Worm (Caenorhabditis elegans) whole organism, early embryonic: Measurements from ENCODE around the gene C09H10.9.
"Not testable (repeated sequence)": the region's sequence is repeated elsewhere in the genome, so short reads cannot be mapped to it uniquely, and the experiment has no call there.

ENCODE experiments used
- B0310.2 ChIP-seq: sonication (generic microtip); optimal IDR thresholded peaks from 2 replicates; lab custom pipeline; 2016; ENCODE audit warnings: mild to moderate bottlenecking, missing genetic modification characterization, missing compliant biosample characterization
- F13C5.2 ChIP-seq: sonication (generic microtip); optimal IDR thresholded peaks from 2 replicates; lab custom pipeline; 2017; ENCODE audit warnings: mild to moderate bottlenecking, missing genetic modification characterization, inconsistent platforms, missing compliant biosample characterization
- aly-1 ChIP-seq: sonication (generic microtip); optimal IDR thresholded peaks from 2 replicates; lab custom pipeline; 2016; ENCODE audit warnings: missing genetic modification characterization, missing compliant biosample characterization
- ama-1 ChIP-seq: fragments of 150-350 bp; optimal IDR thresholded peaks from 2 replicates; lab custom pipeline; 2014
- ceh-13 ChIP-seq: fragments of 200-800 bp; sonication (Bioruptor generic); optimal IDR thresholded peaks from 2 replicates; lab custom pipeline; 2018; ENCODE audit warnings: mild to moderate bottlenecking, missing genetic modification characterization, missing compliant biosample characterization
- ceh-36 ChIP-seq: sonication (generic microtip); optimal IDR thresholded peaks from 2 replicates; lab custom pipeline; 2016; ENCODE audit warnings: missing genetic modification characterization, inconsistent platforms, missing compliant biosample characterization
- ets-7 ChIP-seq: sonication (generic microtip); optimal IDR thresholded peaks from 2 replicates; lab custom pipeline; 2016; ENCODE audit warnings: missing genotype, missing genetic modification characterization, missing compliant biosample characterization
- flt-1 ChIP-seq: fragments of 200-800 bp; sonication (Bioruptor generic); IDR thresholded peaks from 2 replicates; pipeline ENCODE4 v1.3.6; 2022; ENCODE audit warnings: missing genetic modification characterization, missing compliant biosample characterization
- hmbx-1 ChIP-seq: sonication (generic microtip); optimal IDR thresholded peaks from 2 replicates; lab custom pipeline; 2016; ENCODE audit warnings: mild to moderate bottlenecking, missing genetic modification characterization, missing compliant biosample characterization
- hmg-4 ChIP-seq: fragments of 200-800 bp; sonication (Bioruptor generic); optimal IDR thresholded peaks from 2 replicates; lab custom pipeline; 2018; ENCODE audit warnings: mild to moderate bottlenecking, missing genetic modification characterization, missing compliant biosample characterization
- hnd-1 ChIP-seq: sonication (generic microtip); optimal IDR thresholded peaks from 2 replicates; lab custom pipeline; 2016; ENCODE audit warnings: missing genetic modification characterization, missing compliant biosample characterization
- pes-1 ChIP-seq: fragments of 200-800 bp; sonication (Bioruptor generic); IDR thresholded peaks from 2 replicates; pipeline ENCODE4 v1.3.6; 2022; ENCODE audit warnings: missing genetic modification reagents, missing genetic modification characterization, missing compliant biosample characterization
- scrt-1 ChIP-seq: fragments of 200-800 bp; sonication (Bioruptor generic); IDR thresholded peaks from 2 replicates; pipeline ENCODE4 v1.3.6; 2022; ENCODE audit warnings: missing genetic modification characterization, missing compliant biosample characterization
- sea-1 ChIP-seq: fragments of 200-800 bp; sonication (Bioruptor generic); conservative IDR thresholded peaks from 2 replicates; pipeline ENCODE4 v1.3.6; 2022; ENCODE audit warnings: missing genetic modification characterization, missing compliant biosample characterization
- tbx-11 ChIP-seq: fragments of 200-800 bp; sonication (Bioruptor generic); IDR thresholded peaks from 2 replicates; pipeline ENCODE4 v1.3.6; 2022; ENCODE audit warnings: missing genetic modification characterization, missing compliant biosample characterization
- tbx-37 ChIP-seq: fragments of 200-800 bp; sonication (Bioruptor generic); conservative IDR thresholded peaks from 2 replicates; pipeline ENCODE4 v1.3.6; 2022; ENCODE audit warnings: missing genetic modification reagents, missing genetic modification characterization, missing compliant biosample characterization
- tra-4 ChIP-seq: sonication (generic microtip); optimal IDR thresholded peaks from 2 replicates; lab custom pipeline; 2017; ENCODE audit warnings: missing genetic modification characterization, missing compliant biosample characterization

The C09H10.9 gene

ce11 chrII:11121800-11122199, 17.5 kb downstream of the C09H10.9 start, which contains the start of gene W10C6.2:
W10C6.2 (minus strand) TSS chrII:11121900.
- not testable (repeated sequence) for TF ChIP-seq ets-7 (tag; lab: Kevin White, UChicago); tra-4 (tag; lab: Kevin White, UChicago); ama-1 (lab: Kevin White, UChicago)

ce11 chrII:11125059-11125594, 20.9 kb downstream of the C09H10.9 start:
- TF ChIP-seq ets-7 (tag; lab: Kevin White, UChicago) (no peak), hmg-4 (GFP tag; lab: Kevin White, UChicago) (no peak), ceh-13 (GFP tag; lab: Kevin White, UChicago) (no peak), aly-1 (no peak), tra-4 (tag; lab: Kevin White, UChicago) (no peak), scrt-1 (GFP tag; lab: Robert Waterston, UW) (no peak), pes-1 (GFP tag; lab: Robert Waterston, UW) (no peak), B0310.2 (tag; lab: Kevin White, UChicago) (no peak), ama-1 (lab: Kevin White, UChicago) (no peak), F13C5.2 (tag; lab: Kevin White, UChicago) (no peak), hnd-1 (no peak), tbx-37 (GFP tag; lab: Robert Waterston, UW) (no peak), flt-1 (no peak), ceh-36 (tag; lab: Kevin White, UChicago) (no peak), tbx-11 (GFP tag; lab: Robert Waterston, UW) (no peak)

- peak; percentile 29 for TF ChIP-seq F13C5.2 (tag; lab: Kevin White, UChicago)
- TF ChIP-seq tbx-37 (GFP tag; lab: Robert Waterston, UW), result no peak
Measured at ce11 chrII:11126312-11127000, 22.2 kb downstream of the C09H10.9 start, which contains the start of the genes rps-9 and lsm-1. rps-9 (minus strand) TSS chrII:11126362. lsm-1 (plus strand) TSS chrII:11126950.

- TF ChIP-seq ceh-13 (GFP tag; lab: Kevin White, UChicago), result no peak
Measured at ce11 chrII:11127364-11127763, 23.1 kb downstream of the C09H10.9 start, which contains the start of gene F40F8.1. F40F8.1 (plus strand) TSS chrII:11127664.

DNA sequence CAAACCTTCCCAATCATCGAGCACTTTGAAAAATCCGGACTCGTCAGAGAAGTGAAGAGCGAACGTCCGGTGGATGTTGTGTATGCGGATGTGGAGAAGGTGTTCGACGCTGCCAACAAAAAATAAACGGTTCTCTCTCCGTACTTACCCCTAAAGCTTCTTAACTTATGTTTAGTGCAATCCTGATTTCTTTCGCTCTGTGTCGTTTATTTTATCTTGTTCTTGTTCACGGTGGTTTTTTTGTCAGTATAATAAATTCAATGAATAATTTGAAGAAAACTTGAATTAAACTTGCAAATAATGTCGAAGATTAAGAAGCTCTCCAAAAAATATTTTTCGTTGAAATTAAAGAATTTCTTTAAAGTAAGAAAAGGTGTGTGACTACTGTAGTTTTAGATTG, 24.7 kb downstream of the C09H10.9 start, which contains the start of gene F40F8.3:
Gene F40F8.3 (plus strand): TSS at position 301 of the 400 bp plus-strand sequence.
- TF ChIP-seq hmg-4 (GFP tag; lab: Kevin White, UChicago) (no peak), B0310.2 (tag; lab: Kevin White, UChicago) (no peak)

DNA sequence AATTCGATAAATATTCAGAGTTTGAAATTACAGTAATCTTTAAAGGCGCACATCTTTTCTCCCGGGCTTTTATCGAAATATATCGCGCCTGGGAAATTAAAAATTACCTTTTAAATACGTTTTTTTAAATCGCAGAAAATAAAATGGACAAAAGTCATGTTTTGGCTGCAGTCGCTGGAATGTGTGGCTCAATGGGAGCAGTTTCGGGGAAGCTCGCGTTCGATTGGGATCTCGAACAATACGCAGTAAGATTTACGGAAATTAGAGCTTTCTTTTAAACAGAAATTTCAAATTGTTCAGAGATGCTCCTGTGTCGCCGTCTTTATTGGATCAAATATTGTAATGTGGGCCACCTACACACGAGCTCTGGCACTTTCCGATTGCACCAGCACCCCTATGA, 25.3 kb downstream of the C09H10.9 start, which contains the start of gene F40F8.12:
Gene F40F8.12 (plus strand): TSS at position 301 of the 400 bp plus-strand sequence.
- TF ChIP-seq sea-1 (GFP tag; lab: Robert Waterston, UW) (no peak), scrt-1 (GFP tag; lab: Robert Waterston, UW) (no peak), pes-1 (GFP tag; lab: Robert Waterston, UW) (no peak), tbx-11 (GFP tag; lab: Robert Waterston, UW) (no peak), hmg-4 (GFP tag; lab: Kevin White, UChicago) (no peak), F13C5.2 (tag; lab: Kevin White, UChicago) (no peak), B0310.2 (tag; lab: Kevin White, UChicago) (no peak), ceh-13 (GFP tag; lab: Kevin White, UChicago) (no peak), ceh-36 (tag; lab: Kevin White, UChicago) (no peak), aly-1 (no peak), tra-4 (tag; lab: Kevin White, UChicago) (no peak), ama-1 (lab: Kevin White, UChicago) (no peak)

DNA sequence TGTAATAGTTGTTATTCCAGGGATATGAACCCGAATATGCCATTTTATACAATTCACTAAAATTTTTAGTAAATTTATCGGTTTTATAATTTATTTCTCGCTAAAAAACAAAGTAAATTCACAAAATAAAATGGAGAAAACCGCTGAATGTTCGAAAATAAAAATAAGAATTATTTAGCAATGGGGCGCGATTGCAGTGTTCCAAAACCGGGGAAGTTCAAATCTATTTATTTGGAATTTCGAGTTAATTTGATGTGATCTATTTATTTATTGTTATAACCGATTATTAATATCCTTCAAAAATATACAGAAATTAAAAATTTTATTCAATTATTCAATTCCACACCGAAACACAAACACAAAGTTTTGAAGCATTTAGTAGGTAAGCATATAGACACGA, 28.3 kb downstream of the C09H10.9 start, which contains the start of gene F40F8.11:
Gene F40F8.11 (minus strand): TSS at position 49 of the 400 bp plus-strand sequence.
- TF ChIP-seq tra-4 (tag; lab: Kevin White, UChicago), result no peak
- TF ChIP-seq aly-1, result no peak
- TF ChIP-seq sea-1 (GFP tag; lab: Robert Waterston, UW), result no peak
- no peak for TF ChIP-seq hmbx-1 (tag; lab: Kevin White, UChicago)
- TF ChIP-seq pes-1 (GFP tag; lab: Robert Waterston, UW), result no peak
- TF ChIP-seq ceh-13 (GFP tag; lab: Kevin White, UChicago), result no peak
- TF ChIP-seq ama-1 (lab: Kevin White, UChicago), result no peak
- no peak for TF ChIP-seq B0310.2 (tag; lab: Kevin White, UChicago)
- no peak for TF ChIP-seq ceh-36 (tag; lab: Kevin White, UChicago)
- TF ChIP-seq tbx-11 (GFP tag; lab: Robert Waterston, UW), result no peak
- no peak for TF ChIP-seq hmg-4 (GFP tag; lab: Kevin White, UChicago)
- TF ChIP-seq tbx-37 (GFP tag; lab: Robert Waterston, UW), result no peak

- TF ChIP-seq F13C5.2 (tag; lab: Kevin White, UChicago) (no peak), tbx-11 (GFP tag; lab: Robert Waterston, UW) (no peak), sea-1 (GFP tag; lab: Robert Waterston, UW) (no peak), ceh-36 (tag; lab: Kevin White, UChicago) (no peak), B0310.2 (tag; lab: Kevin White, UChicago) (no peak), hmbx-1 (tag; lab: Kevin White, UChicago) (no peak), aly-1 (no peak), ama-1 (lab: Kevin White, UChicago) (no peak), flt-1 (no peak), ceh-13 (GFP tag; lab: Kevin White, UChicago) (no peak), scrt-1 (GFP tag; lab: Robert Waterston, UW) (no peak), hnd-1 (no peak), pes-1 (GFP tag; lab: Robert Waterston, UW) (no peak), tbx-37 (GFP tag; lab: Robert Waterston, UW) (no peak), tra-4 (tag; lab: Kevin White, UChicago) (no peak)
Measured at ce11 chrII:11134828-11135227, 30.6 kb downstream of the C09H10.9 start, which contains the start of gene F40F8.5. F40F8.5 (minus strand) TSS chrII:11134928.
